Fruit fly (Drosophila melanogaster) whole organism, embryonic: ENCODE measurements around the gene Sidpn.

Experiments
- Ada2b ChIP-seq: fragments of 200-800 bp; sonication (Bioruptor generic); IDR thresholded peaks from 2 replicates; pipeline ENCODE4 v1.3.6; 2022; ENCODE audit warnings: missing biosample characterization, missing genetic modification characterization
- Awh ChIP-seq: fragments of 200-800 bp; sonication (Bioruptor generic); IDR thresholded peaks from 2 replicates; pipeline ENCODE4, ENCODE4 v1.3.6; 2022; ENCODE audit warnings: missing biosample characterization, missing genetic modification characterization
- B-H2 ChIP-seq: fragments of 200-800 bp; sonication (Bioruptor generic); optimal IDR thresholded peaks from 2 replicates; lab custom pipeline; 2018; ENCODE audit warnings: missing biosample characterization, mild to moderate bottlenecking, missing genetic modification characterization
- CG10209 ChIP-seq: fragments of 200-800 bp; sonication (Bioruptor generic); optimal IDR thresholded peaks from 3 replicates; lab custom pipeline; 2017; ENCODE audit warnings: missing biosample characterization, mild to moderate bottlenecking, missing genetic modification characterization, missing genetic modification reagents
- CG13287 ChIP-seq: fragments of 200-800 bp; sonication (Bioruptor generic); IDR thresholded peaks from 2 replicates; pipeline ENCODE4 v1.3.6; 2022; ENCODE audit warnings: missing biosample characterization, missing genetic modification characterization; ENCODE audit not compliant: partially characterized antibody
- CG15073 ChIP-seq: fragments of 200-800 bp; sonication (Bioruptor generic); optimal IDR thresholded peaks from 2 replicates; lab custom pipeline; 2016; ENCODE audit warnings: missing biosample characterization, missing genetic modification characterization
- CG1529 ChIP-seq: fragments of 200-800 bp; sonication (Bioruptor generic); optimal IDR thresholded peaks from 3 replicates; lab custom pipeline; 2018; ENCODE audit warnings: missing biosample characterization, missing genetic modification characterization
- CG18619 ChIP-seq: fragments of 200-800 bp; sonication (Bioruptor generic); optimal IDR thresholded peaks from 3 replicates; lab custom pipeline; 2017; ENCODE audit warnings: missing biosample characterization, mild to moderate bottlenecking, missing genetic modification characterization
- CG3065 ChIP-seq: fragments of 200-800 bp; sonication (Bioruptor generic); optimal IDR thresholded peaks from 2 replicates; lab custom pipeline; 2016; ENCODE audit warnings: missing biosample characterization, missing genetic modification characterization
- CG4360 ChIP-seq: fragments of 200-800 bp; sonication (Bioruptor generic); IDR thresholded peaks from 2 replicates; pipeline ENCODE4 v1.3.6; 2022; ENCODE audit warnings: missing biosample characterization, missing genetic modification characterization
- CG6813 ChIP-seq: fragments of 200-800 bp; sonication (Bioruptor generic); optimal IDR thresholded peaks from 2 replicates; lab custom pipeline; 2017; ENCODE audit warnings: missing biosample characterization, missing genetic modification characterization, mild to moderate bottlenecking, moderate library complexity, missing genetic modification reagents
- CG8290 ChIP-seq, 3 experiments: fragments of 200-800 bp; sonication (Bioruptor generic); optimal IDR thresholded peaks; 2 replicates each; lab custom pipeline; 2016 to 2019; ENCODE audit warnings: missing biosample characterization in 3 of 3, missing genetic modification characterization in 3 of 3, mild to moderate bottlenecking in 2 of 3, moderate library complexity in 1 of 3
- CG9876 ChIP-seq: fragments of 200-800 bp; sonication (Bioruptor generic); optimal IDR thresholded peaks from 2 replicates; lab custom pipeline; 2016; ENCODE audit warnings: missing biosample characterization, missing genetic modification characterization
- Chrac-16 ChIP-seq: fragments of 200-800 bp; sonication (Bioruptor generic); optimal IDR thresholded peaks from 3 replicates; lab custom pipeline; 2016; ENCODE audit warnings: missing biosample characterization, missing genetic modification characterization
- CkIIα-i1 ChIP-seq: fragments of 200-800 bp; sonication (Bioruptor generic); IDR thresholded peaks from 2 replicates; pipeline ENCODE4 v1.3.6; 2022; ENCODE audit warnings: missing biosample characterization, missing genetic modification characterization
- Dad ChIP-seq: fragments of 200-800 bp; sonication (Bioruptor generic); optimal IDR thresholded peaks from 3 replicates; lab custom pipeline; 2016; ENCODE audit warnings: missing biosample characterization, missing genetic modification characterization
- Dek ChIP-seq: fragments of 200-800 bp; sonication (Bioruptor generic); optimal IDR thresholded peaks from 3 replicates; lab custom pipeline; 2019; ENCODE audit warnings: missing biosample characterization, mild to moderate bottlenecking, missing genetic modification characterization, moderate library complexity
- Doc2 ChIP-seq: fragments of 200-800 bp; sonication (Bioruptor generic); IDR thresholded peaks from 2 replicates; pipeline ENCODE4 v1.3.6; 2022; ENCODE audit warnings: missing biosample characterization, missing genetic modification characterization
- Drgx ChIP-seq: fragments of 200-800 bp; sonication (Bioruptor generic); IDR thresholded peaks from 2 replicates; pipeline ENCODE4 v1.3.6; 2022; ENCODE audit warnings: missing biosample characterization, missing genetic modification characterization
- Eip74EF ChIP-seq, 2 experiments: fragments of 200-800 bp in 1 of 2; fragments of >200 bp in 1 of 2; sonication (Bioruptor generic) in 1 of 2; optimal IDR thresholded peaks; 2 replicates each; lab custom pipeline; 2017 to 2019; ENCODE audit warnings: missing biosample characterization in 2 of 2, missing genetic modification characterization in 2 of 2, mild to moderate bottlenecking in 1 of 2, moderate library complexity in 1 of 2
- Fer3 ChIP-seq: fragments of 200-800 bp; sonication (Bioruptor generic); optimal IDR thresholded peaks from 2 replicates; lab custom pipeline; 2018; ENCODE audit warnings: missing biosample characterization, mild to moderate bottlenecking, missing genetic modification characterization, moderate library complexity
- HLHmδ ChIP-seq: fragments of 200-800 bp; sonication (Bioruptor generic); optimal IDR thresholded peaks from 2 replicates; lab custom pipeline; 2018; ENCODE audit warnings: missing biosample characterization, mild to moderate bottlenecking, missing genetic modification characterization, moderate library complexity
- MBD-R2 ChIP-seq: fragments of 200-800 bp; sonication (Bioruptor generic); IDR thresholded peaks from 2 replicates; pipeline ENCODE4 v1.3.6; 2022; ENCODE audit warnings: missing biosample characterization, missing genetic modification characterization
- Mes4 ChIP-seq: fragments of 200-800 bp; sonication (Bioruptor generic); optimal IDR thresholded peaks from 2 replicates; lab custom pipeline; 2016; ENCODE audit warnings: missing biosample characterization, missing genetic modification characterization
- NfI ChIP-seq: fragments of 200-800 bp; sonication (Bioruptor generic); optimal IDR thresholded peaks from 3 replicates; lab custom pipeline; 2018; ENCODE audit warnings: missing biosample characterization, mild to moderate bottlenecking, missing genetic modification characterization, moderate library complexity
- Rfx ChIP-seq: fragments of 200-800 bp; sonication (Bioruptor generic); IDR thresholded peaks from 2 replicates; pipeline ENCODE4 v1.3.6; 2022; ENCODE audit warnings: missing biosample characterization, missing genetic modification characterization
- abd-A ChIP-seq: fragments of 200-800 bp; sonication (Bioruptor generic); optimal IDR thresholded peaks from 3 replicates; lab custom pipeline; 2019; ENCODE audit warnings: missing biosample characterization, mild to moderate bottlenecking, missing genetic modification characterization, moderate library complexity
- bbx ChIP-seq: fragments of 200-800 bp; sonication (Bioruptor generic); IDR thresholded peaks from 2 replicates; pipeline ENCODE4 v1.3.6; 2022; ENCODE audit warnings: missing biosample characterization, missing genetic modification characterization; ENCODE audit not compliant: partially characterized antibody
- btn ChIP-seq: fragments of 200-800 bp; sonication (Bioruptor generic); optimal IDR thresholded peaks from 2 replicates; lab custom pipeline; 2016; ENCODE audit warnings: missing biosample characterization, missing genetic modification characterization
- caup ChIP-seq: fragments of 200-800 bp; sonication (Bioruptor generic); optimal IDR thresholded peaks from 3 replicates; lab custom pipeline; 2017; ENCODE audit warnings: missing biosample characterization, mild to moderate bottlenecking, missing genetic modification characterization, moderate library complexity; ENCODE audit not compliant: severe bottlenecking
- croc ChIP-seq: fragments of 200-800 bp; sonication (Bioruptor generic); conservative IDR thresholded peaks from 3 replicates; pipeline ENCODE4 v1.3.6; 2022; ENCODE audit warnings: missing biosample characterization, missing genetic modification characterization
- dimm ChIP-seq: fragments of 200-800 bp; sonication (Bioruptor generic); IDR thresholded peaks from 2 replicates; pipeline ENCODE4 v1.3.6; 2022; ENCODE audit warnings: missing biosample characterization, missing genetic modification characterization
- emc ChIP-seq: fragments of 200-800 bp; sonication (Bioruptor generic); optimal IDR thresholded peaks from 2 replicates; lab custom pipeline; 2016; ENCODE audit warnings: missing biosample characterization, missing genetic modification characterization
- ewg ChIP-seq: fragments of 200-800 bp; sonication (Bioruptor generic); optimal IDR thresholded peaks from 3 replicates; lab custom pipeline; 2017; ENCODE audit warnings: mild to moderate bottlenecking, missing biosample characterization, missing genetic modification reagents, missing genetic modification characterization
- gsb ChIP-seq: fragments of 200-800 bp; sonication (Bioruptor generic); IDR thresholded peaks from 2 replicates; pipeline ENCODE4 v1.3.6; 2022; ENCODE audit warnings: missing biosample characterization, missing genetic modification characterization
- kay ChIP-seq: fragments of 200-800 bp; sonication (Bioruptor generic); optimal IDR thresholded peaks from 2 replicates; lab custom pipeline; 2016; ENCODE audit warnings: missing biosample characterization, missing genetic modification characterization
- lab ChIP-seq: fragments of 200-800 bp; sonication (Bioruptor generic); optimal IDR thresholded peaks from 3 replicates; lab custom pipeline; 2017; ENCODE audit warnings: missing biosample characterization, missing genetic modification characterization, mild to moderate bottlenecking, moderate library complexity, missing genetic modification reagents
- mirr ChIP-seq: fragments of 200-800 bp; sonication (Bioruptor generic); optimal IDR thresholded peaks from 3 replicates; lab custom pipeline; 2018; ENCODE audit warnings: missing biosample characterization, mild to moderate bottlenecking, missing genetic modification characterization
- odd ChIP-seq: fragments of 200-800 bp; sonication (Bioruptor generic); optimal IDR thresholded peaks from 2 replicates; lab custom pipeline; 2017; ENCODE audit warnings: missing biosample characterization, mild to moderate bottlenecking, missing genetic modification characterization
- org-1 ChIP-seq: fragments of 200-800 bp; sonication (Bioruptor generic); optimal IDR thresholded peaks from 2 replicates; lab custom pipeline; 2017; ENCODE audit warnings: missing biosample characterization, missing genetic modification characterization
- pzg ChIP-seq: fragments of 200-800 bp; sonication (Bioruptor generic); optimal IDR thresholded peaks from 3 replicates; lab custom pipeline; 2018; ENCODE audit warnings: missing biosample characterization, mild to moderate bottlenecking, missing genetic modification characterization, moderate library complexity
- rib ChIP-seq: fragments of 200-800 bp; sonication (Bioruptor generic); IDR thresholded peaks from 2 replicates; pipeline ENCODE4 v1.3.6; 2022; ENCODE audit warnings: missing biosample characterization, missing genetic modification characterization
- run ChIP-seq: fragments of 200-800 bp; sonication (Bioruptor generic); optimal IDR thresholded peaks from 3 replicates; lab custom pipeline; 2018; ENCODE audit warnings: missing biosample characterization, mild to moderate bottlenecking, missing genetic modification characterization
- sens ChIP-seq: fragments of 200-800 bp; sonication (Bioruptor generic); peaks from one replicate; lab custom pipeline; 2016; ENCODE audit warnings: missing biosample characterization, missing genetic modification characterization
- slbo ChIP-seq: fragments of 200-800 bp; sonication (Bioruptor generic); IDR thresholded peaks from 2 replicates; pipeline ENCODE4 v1.3.6; 2022; ENCODE audit warnings: missing biosample characterization, missing genetic modification characterization
- sna ChIP-seq: fragments of 200-800 bp; sonication (Bioruptor generic); IDR thresholded peaks from 2 replicates; pipeline ENCODE4 v1.3.6; 2022; ENCODE audit warnings: missing biosample characterization, missing genetic modification characterization; ENCODE audit not compliant: partially characterized antibody
- so ChIP-seq: fragments of 200-800 bp; sonication (Bioruptor generic); IDR thresholded peaks from 3 replicates; pipeline ENCODE4 v1.3.6; 2022; ENCODE audit warnings: missing biosample characterization, missing genetic modification characterization
- sug ChIP-seq: fragments of 200-800 bp; optimal IDR thresholded peaks from 2 replicates; lab custom pipeline; 2019; ENCODE audit warnings: missing biosample characterization, mild to moderate bottlenecking, missing genetic modification characterization, moderate library complexity
- tap ChIP-seq: fragments of 200-800 bp; optimal IDR thresholded peaks from 3 replicates; lab custom pipeline; 2019; ENCODE audit warnings: missing biosample characterization, mild to moderate bottlenecking, missing genetic modification characterization, moderate library complexity
- trh ChIP-seq: fragments of 200-800 bp; sonication (Bioruptor generic); optimal IDR thresholded peaks from 2 replicates; lab custom pipeline; 2016; ENCODE audit warnings: missing biosample characterization, missing genetic modification characterization

The Sidpn gene

dm6 chr2L:19045111-19045560 lies 17.6 kb downstream of the Sidpn start, which contains the start of the genes Ttc19 and Acn (continued):
- TF ChIP-seq CG18619 (GFP tag; lab: Kevin White, UChicago): peak; percentile 76
- peak; percentile 55 for TF ChIP-seq kay
- peak; percentile 73 for TF ChIP-seq pzg (GFP tag; lab: Kevin White, UChicago)
- TF ChIP-seq CG1529 (GFP tag; lab: Kevin White, UChicago): peak; percentile 58
- TF ChIP-seq abd-A (tag; lab: Kevin White, UChicago): no peak
- peak; percentile 56 for TF ChIP-seq btn (GFP tag; lab: Kevin White, UChicago)
- peak; percentile 79 for TF ChIP-seq CG8290 (GFP tag; optimal IDR thresholded peaks at IDR 0.05; lab: Kevin White, UChicago)
- TF ChIP-seq CG8290 (tag; optimal IDR thresholded peaks at IDR 0.05; lab: Kevin White, UChicago): peak in 1 of 2 experiments; percentile 50
- TF ChIP-seq emc (GFP tag; lab: Kevin White, UChicago): peak; percentile 65
- no peak for TF ChIP-seq CG4360
- peak; percentile 87 for TF ChIP-seq B-H2 (GFP tag; lab: Kevin White, UChicago)
- peak; percentile 90 for TF ChIP-seq Rfx (GFP tag; lab: Robert Waterston, UW)
- peak; percentile 95 for TF ChIP-seq MBD-R2 (GFP tag; lab: Robert Waterston, UW)
- TF ChIP-seq mirr: peak; percentile 39
- peak; percentile 98 for TF ChIP-seq sens (GFP tag; lab: Kevin White, UChicago)
- TF ChIP-seq trh (GFP tag; lab: Kevin White, UChicago): peak; percentile 56
- TF ChIP-seq CkIIα-i1 (GFP tag; lab: Robert Waterston, UW): no peak
- peak; percentile 95 for TF ChIP-seq CG13287 (GFP tag; lab: Robert Waterston, UW)
- TF ChIP-seq bbx (GFP tag; lab: Robert Waterston, UW): peak; percentile 96
- TF ChIP-seq gsb (GFP tag; lab: Robert Waterston, UW): peak; percentile 44; the same call in 1 of the 2 replicates
- no peak for TF ChIP-seq HLHmδ (GFP tag; lab: Kevin White, UChicago)
- TF ChIP-seq org-1: no peak
- TF ChIP-seq run (tag; lab: Kevin White, UChicago): no peak
- no peak for TF ChIP-seq CG15073
- peak; percentile 89 for TF ChIP-seq slbo (GFP tag; lab: Robert Waterston, UW)
- TF ChIP-seq Ada2b: peak; percentile 75
- TF ChIP-seq dimm: peak; percentile 48
- peak; percentile 80 for TF ChIP-seq Fer3
- TF ChIP-seq CG10209: peak; percentile 69
- TF ChIP-seq Doc2 (GFP tag; lab: Robert Waterston, UW): no peak
- peak; percentile 56; the same call in 1 of the 3 replicates for TF ChIP-seq croc
- TF ChIP-seq Dad (GFP tag; lab: Kevin White, UChicago): peak; percentile 92
- TF ChIP-seq odd (GFP tag; lab: Kevin White, UChicago): no peak
- TF ChIP-seq tap (tag; lab: Kevin White, UChicago): peak; percentile 63
- TF ChIP-seq rib (GFP tag; lab: Robert Waterston, UW): peak; percentile 75
- TF ChIP-seq Mes4 (GFP tag; lab: Kevin White, UChicago): peak; percentile 76
- TF ChIP-seq Awh (GFP tag; lab: Robert Waterston, UW): peak; percentile 72
- TF ChIP-seq CG6813: peak; percentile 23
- peak; percentile 88 for TF ChIP-seq sug (tag; lab: Kevin White, UChicago)
- TF ChIP-seq Drgx (GFP tag; lab: Robert Waterston, UW): peak; percentile 56
- no peak for TF ChIP-seq Eip74EF (GFP tag; optimal IDR thresholded peaks at IDR 0.05; lab: Kevin White, UChicago)
- TF ChIP-seq caup: peak; percentile 71
- peak; percentile 83 for TF ChIP-seq CG9876 (GFP tag; lab: Kevin White, UChicago)
- peak; percentile 86 for TF ChIP-seq NfI (GFP tag; lab: Kevin White, UChicago)
- TF ChIP-seq sna (GFP tag; lab: Robert Waterston, UW): peak; percentile 92
- TF ChIP-seq so (GFP tag; lab: Robert Waterston, UW): peak; percentile 68; the same call in 1 of the 3 replicates
- TF ChIP-seq CG3065: peak; percentile 54
- TF ChIP-seq ewg (GFP tag; lab: Kevin White, UChicago): peak; percentile 66
- peak; percentile 82 for TF ChIP-seq Chrac-16 (GFP tag; lab: Kevin White, UChicago)
- TF ChIP-seq Dek (tag; lab: Kevin White, UChicago): peak; percentile 82
- peak; percentile 84 for TF ChIP-seq lab
